Worm (Caenorhabditis elegans): ENCODE results near the gene str-150.

- TF ChIP-seq scrt-1 (GFP tag; IDR thresholded peaks at IDR 0.05) (no peak), flt-1 (GFP tag; IDR thresholded peaks at IDR 0.05) (no peak), hnd-1 (tag; optimal IDR thresholded peaks at IDR 0.05) (no peak), ama-1 (optimal IDR thresholded peaks at IDR 0.05) (no peak), ceh-13 (GFP tag; optimal IDR thresholded peaks at IDR 0.05) (no peak), aly-1 (tag; optimal IDR thresholded peaks at IDR 0.05) (no peak), tbx-37 (GFP tag; conservative IDR thresholded peaks at IDR 0.05) (no peak), sea-1 (GFP tag; conservative IDR thresholded peaks at IDR 0.05) (no peak), hmg-4 (GFP tag; optimal IDR thresholded peaks at IDR 0.05) (no peak)
These were observed 27.0 kb downstream of the str-150 start for ce11 chrV:16610094-16610493.
